Worm (Caenorhabditis elegans) whole organism, late embryonic: Measurements from ENCODE around the gene srw-48.

Experiments
- C08G9.2 ChIP-seq: sonication (generic microtip); optimal IDR thresholded peaks from 2 replicates; lab custom pipeline; 2016; ENCODE audit warnings: mild to moderate bottlenecking, missing genetic modification characterization, moderate library complexity, missing compliant biosample characterization
- C38D4.7 ChIP-seq: fragments of 200-800 bp; sonication (Bioruptor generic); optimal IDR thresholded peaks from 2 replicates; lab custom pipeline; 2018; ENCODE audit warnings: mild to moderate bottlenecking, missing genetic modification characterization, moderate library complexity, missing compliant biosample characterization
- F13H6.1 ChIP-seq: sonication (generic microtip); optimal IDR thresholded peaks from 2 replicates; lab custom pipeline; 2016; ENCODE audit warnings: missing genetic modification characterization, missing compliant biosample characterization
- K02D7.2 ChIP-seq: sonication (generic microtip); optimal IDR thresholded peaks from 2 replicates; lab custom pipeline; 2017; ENCODE audit warnings: mild to moderate bottlenecking, missing genetic modification characterization, missing compliant biosample characterization
- K09A11.1 ChIP-seq: sonication (generic microtip); optimal IDR thresholded peaks from 2 replicates; lab custom pipeline; 2017; ENCODE audit warnings: antibody characterized with exemption, mild to moderate bottlenecking, missing genetic modification characterization, missing compliant biosample characterization; ENCODE audit not compliant: insufficient read depth
- T23F11.4 ChIP-seq: fragments of 200-800 bp; sonication (Bioruptor generic); optimal IDR thresholded peaks from 2 replicates; lab custom pipeline; 2018; ENCODE audit warnings: mild to moderate bottlenecking, missing genetic modification characterization, missing compliant biosample characterization
- ahr-1 ChIP-seq: sonication (generic microtip); optimal IDR thresholded peaks from 2 replicates; lab custom pipeline; 2016; ENCODE audit warnings: missing genetic modification characterization, missing compliant biosample characterization
- ama-1 ChIP-seq: fragments of 150-350 bp; optimal IDR thresholded peaks from 2 replicates; lab custom pipeline; 2014
- ceh-34 ChIP-seq: sonication (generic microtip); optimal IDR thresholded peaks from 2 replicates; lab custom pipeline; 2016; ENCODE audit warnings: mild to moderate bottlenecking, missing genetic modification characterization, missing compliant biosample characterization
- ceh-45 ChIP-seq: fragments of 200-800 bp; sonication (Bioruptor generic); IDR thresholded peaks from 2 replicates; pipeline ENCODE4 v1.3.6; 2022; ENCODE audit warnings: missing genetic modification reagents, missing genetic modification characterization, missing compliant biosample characterization
- ceh-48 ChIP-seq: sonication (generic microtip); optimal IDR thresholded peaks from 2 replicates; lab custom pipeline; 2016; ENCODE audit warnings: missing genetic modification characterization, inconsistent platforms, missing compliant biosample characterization
- ceh-6 ChIP-seq: fragments of 200-800 bp; sonication (Bioruptor generic); optimal IDR thresholded peaks from 2 replicates; lab custom pipeline; 2018; ENCODE audit warnings: mild to moderate bottlenecking, missing genetic modification characterization, missing compliant biosample characterization
- dmd-4 ChIP-seq: sonication (generic microtip); optimal IDR thresholded peaks from 2 replicates; lab custom pipeline; 2016; ENCODE audit warnings: borderline replicate concordance, missing genetic modification characterization, missing compliant biosample characterization
- dve-1 ChIP-seq: sonication (generic microtip); optimal IDR thresholded peaks from 2 replicates; lab custom pipeline; 2017; ENCODE audit warnings: antibody characterized with exemption, mild to moderate bottlenecking, missing genetic modification characterization, missing compliant biosample characterization
- elt-2 ChIP-seq: sonication (generic microtip); optimal IDR thresholded peaks from 2 replicates; lab custom pipeline; 2016; ENCODE audit warnings: missing genetic modification reagents, missing genetic modification characterization, missing compliant biosample characterization
- elt-4 ChIP-seq: sonication (generic microtip); optimal IDR thresholded peaks from 2 replicates; lab custom pipeline; 2016; ENCODE audit warnings: missing genetic modification characterization, missing compliant biosample characterization
- ets-4 ChIP-seq: sonication (generic microtip); optimal IDR thresholded peaks from 2 replicates; lab custom pipeline; 2016; ENCODE audit warnings: missing genetic modification characterization, missing compliant biosample characterization
- fax-1 ChIP-seq: sonication (generic microtip); optimal IDR thresholded peaks from 2 replicates; lab custom pipeline; 2016; ENCODE audit warnings: missing genotype, missing genetic modification characterization, missing compliant biosample characterization
- fkh-10 ChIP-seq: fragments of 150-350 bp; optimal IDR thresholded peaks from 2 replicates; lab custom pipeline; 2014; ENCODE audit warnings: missing biosample characterization, missing genetic modification reagents, missing genetic modification characterization
- fkh-6 ChIP-seq: sonication (generic microtip); optimal IDR thresholded peaks from 2 replicates; lab custom pipeline; 2016; ENCODE audit warnings: missing genetic modification characterization, missing compliant biosample characterization
- gmeb-2 ChIP-seq: sonication (generic microtip); optimal IDR thresholded peaks from 2 replicates; lab custom pipeline; 2016; ENCODE audit warnings: missing genetic modification characterization, inconsistent platforms, missing compliant biosample characterization
- hlh-15 ChIP-seq: sonication (generic microtip); optimal IDR thresholded peaks from 2 replicates; lab custom pipeline; 2016; ENCODE audit warnings: missing genetic modification characterization, missing compliant biosample characterization
- hlh-8 ChIP-seq: sonication (generic microtip); optimal IDR thresholded peaks from 2 replicates; lab custom pipeline; 2016; ENCODE audit warnings: missing genotype, missing genetic modification characterization, missing compliant biosample characterization
- nhr-11 ChIP-seq: fragments of 150-350 bp; optimal IDR thresholded peaks from 2 replicates; lab custom pipeline; 2014; ENCODE audit warnings: missing biosample characterization, missing genetic modification characterization
- odd-2 ChIP-seq: sonication (generic microtip); optimal IDR thresholded peaks from 2 replicates; lab custom pipeline; 2017; ENCODE audit warnings: antibody characterized with exemption, mild to moderate bottlenecking, missing genetic modification characterization, missing compliant biosample characterization
- pag-3 ChIP-seq: sonication (generic microtip); optimal IDR thresholded peaks from 2 replicates; lab custom pipeline; 2016; ENCODE audit warnings: missing compliant biosample characterization, missing genetic modification characterization, borderline replicate concordance
- pax-1 ChIP-seq: fragments of 150-350 bp; optimal IDR thresholded peaks from 2 replicates; lab custom pipeline; 2014; ENCODE audit warnings: missing biosample characterization, missing genetic modification characterization
- pqm-1 ChIP-seq: sonication (generic microtip); optimal IDR thresholded peaks from 2 replicates; lab custom pipeline; 2016; ENCODE audit warnings: missing genetic modification characterization, missing compliant biosample characterization
- ref-2 ChIP-seq: sonication (generic microtip); optimal IDR thresholded peaks from 2 replicates; lab custom pipeline; 2016; ENCODE audit warnings: missing genetic modification characterization, missing compliant biosample characterization
- rnt-1 ChIP-seq: sonication (generic microtip); optimal IDR thresholded peaks from 2 replicates; lab custom pipeline; 2016; ENCODE audit warnings: missing genetic modification characterization, missing compliant biosample characterization
- sox-4 ChIP-seq: sonication (generic microtip); optimal IDR thresholded peaks from 2 replicates; lab custom pipeline; 2017; ENCODE audit warnings: mild to moderate bottlenecking, missing genetic modification characterization, inconsistent platforms, missing compliant biosample characterization
- syd-9 ChIP-seq: sonication (generic microtip); optimal IDR thresholded peaks from 2 replicates; lab custom pipeline; 2016; ENCODE audit warnings: mild to moderate bottlenecking, missing genetic modification characterization, moderate library complexity, missing compliant biosample characterization
- ttx-3 ChIP-seq: sonication (generic microtip); optimal IDR thresholded peaks from 2 replicates; lab custom pipeline; 2016; ENCODE audit warnings: missing genetic modification reagents, missing genetic modification characterization, missing compliant biosample characterization
- unc-3 ChIP-seq, 2 experiments: fragments of 200-800 bp in 1 of 2; sonication (Bioruptor generic) in 1 of 2; sonication (generic microtip) in 1 of 2; conservative IDR thresholded peaks in 1 of 2; optimal IDR thresholded peaks in 1 of 2; 2 replicates each; pipeline versions ENCODE4 v1.3.6 to Lab custom; 2016 to 2022; ENCODE audit warnings: missing compliant biosample characterization in 2 of 2, missing genetic modification characterization in 2 of 2, missing genetic modification reagents in 1 of 2
- unc-42 ChIP-seq: sonication (generic microtip); optimal IDR thresholded peaks from 2 replicates; lab custom pipeline; 2016; ENCODE audit warnings: missing genotype, missing genetic modification characterization, missing compliant biosample characterization

srw-48 gene

DNA sequence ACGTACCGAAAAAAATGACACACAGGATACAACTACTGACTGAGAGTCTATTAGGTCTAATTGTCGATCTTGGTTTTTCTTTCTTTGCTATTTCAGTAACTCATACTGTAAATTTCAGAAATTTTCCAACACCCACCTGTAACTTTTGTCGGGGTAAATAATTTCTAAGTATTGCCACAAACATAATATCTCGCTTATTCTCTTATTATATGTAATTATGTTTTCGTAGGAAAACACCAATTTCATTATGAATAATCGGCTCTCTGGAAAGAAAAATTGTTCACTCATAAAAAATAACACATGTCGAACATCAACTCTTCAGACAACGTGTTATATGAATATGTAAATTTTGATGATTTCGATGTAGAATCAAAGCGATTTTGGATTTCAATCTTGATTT, at the start of gene srw-48:
Gene srw-48, plus strand, starts transcription at position 301 of the 400 bp plus-strand sequence.
- TF ChIP-seq elt-2: no peak
- TF ChIP-seq fkh-6 (tag; lab: Kevin White, UChicago): no peak
- no peak for TF ChIP-seq odd-2 (tag; lab: Kevin White, UChicago)
- TF ChIP-seq K09A11.1: no peak
- TF ChIP-seq T23F11.4 (GFP tag; lab: Kevin White, UChicago): no peak
- no peak for TF ChIP-seq ceh-6 (GFP tag; lab: Kevin White, UChicago)
- no peak for TF ChIP-seq fax-1 (tag; lab: Kevin White, UChicago)
- no peak for TF ChIP-seq pax-1 (tag; lab: Kevin White, UChicago)
- TF ChIP-seq, all 69 proteins: peak for 0

DNA sequence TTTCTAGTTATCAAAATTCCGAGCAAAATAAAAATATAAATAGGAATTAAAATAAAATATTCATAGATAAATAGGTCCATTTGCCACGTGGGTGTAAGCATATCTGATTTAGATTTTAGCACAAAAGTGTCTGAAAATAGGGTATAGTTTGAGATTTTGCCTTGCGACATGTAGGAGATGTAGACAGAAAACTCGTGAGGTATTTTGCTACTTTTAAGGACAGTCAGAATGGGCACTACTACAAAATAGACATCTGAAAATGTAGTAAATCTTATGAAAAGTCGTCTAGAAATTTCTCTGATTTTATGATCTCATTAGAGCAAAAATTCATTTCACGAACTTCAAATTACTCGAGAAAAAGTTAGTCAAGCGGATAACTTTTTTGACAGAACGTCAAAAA, 46.1 kb upstream of the srw-48 start, which contains the start of gene srv-34:
Gene srv-34, minus strand, starts transcription at position 101 of the 400 bp plus-strand sequence.
- no peak for TF ChIP-seq nhr-11 (tag; lab: Kevin White, UChicago)
- TF ChIP-seq syd-9: no peak
- no peak for TF ChIP-seq ceh-48 (tag; lab: Kevin White, UChicago)
- no peak for TF ChIP-seq ceh-34 (tag; lab: Kevin White, UChicago)
- TF ChIP-seq T23F11.4 (GFP tag; lab: Kevin White, UChicago): no peak
- TF ChIP-seq F13H6.1: no peak
- no peak for TF ChIP-seq sox-4 (tag; lab: Kevin White, UChicago)
- TF ChIP-seq pqm-1 (tag; lab: Kevin White, UChicago): no peak
- no peak for TF ChIP-seq dmd-4 (tag; lab: Kevin White, UChicago)
- no peak for TF ChIP-seq unc-42 (tag; lab: Kevin White, UChicago)

DNA sequence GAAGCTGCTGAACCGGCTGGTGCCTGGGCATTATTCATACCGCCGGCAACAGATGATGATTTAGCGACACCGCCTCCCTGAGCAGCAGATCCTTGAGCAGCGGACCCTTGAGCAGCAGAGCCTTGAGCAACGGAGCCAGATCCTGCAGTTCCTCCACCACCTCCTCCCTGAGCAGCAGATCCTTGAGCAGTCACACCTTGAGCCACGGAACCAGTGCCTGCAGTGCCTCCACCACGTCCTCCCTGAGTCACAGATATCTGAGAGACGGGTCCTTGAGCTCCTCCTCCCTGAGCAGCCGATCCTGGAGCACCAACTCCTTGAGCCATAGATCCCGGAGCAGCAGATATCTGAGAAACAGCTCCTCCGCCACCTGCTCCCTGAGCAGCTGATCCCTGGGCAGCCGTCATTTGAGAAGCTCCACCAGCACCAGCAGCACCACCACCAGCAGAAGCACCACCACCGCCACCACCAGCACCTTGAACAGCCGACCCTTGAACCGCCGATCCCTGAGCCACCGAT, 44.3 kb upstream of the srw-48 start:
- TF ChIP-seq ttx-3: no peak

DNA sequence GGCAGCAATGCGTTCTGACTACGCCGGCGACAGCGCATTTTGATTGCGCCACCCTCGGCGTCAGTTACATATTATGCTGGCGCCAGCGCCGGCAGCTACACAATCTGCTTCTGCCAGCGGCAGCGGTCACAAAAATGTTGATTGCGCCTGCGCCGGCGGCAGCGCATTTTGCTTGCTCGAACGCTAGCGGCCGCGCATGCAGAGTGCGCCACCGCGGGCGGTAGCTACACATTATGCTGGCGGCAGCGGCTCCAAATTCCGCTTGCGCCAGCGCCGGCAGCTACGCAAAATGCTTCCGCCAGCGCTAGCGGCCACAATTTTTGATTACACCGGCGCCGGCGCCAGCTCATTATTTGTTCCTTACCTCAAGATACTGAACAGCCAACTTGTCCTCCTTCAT, 43.6 kb upstream of the srw-48 start:
- no peak for TF ChIP-seq pag-3
- peak; percentile 24 for TF ChIP-seq elt-4 (tag; lab: Kevin White, UChicago)
- TF ChIP-seq, all 69 proteins: peak for 1

DNA sequence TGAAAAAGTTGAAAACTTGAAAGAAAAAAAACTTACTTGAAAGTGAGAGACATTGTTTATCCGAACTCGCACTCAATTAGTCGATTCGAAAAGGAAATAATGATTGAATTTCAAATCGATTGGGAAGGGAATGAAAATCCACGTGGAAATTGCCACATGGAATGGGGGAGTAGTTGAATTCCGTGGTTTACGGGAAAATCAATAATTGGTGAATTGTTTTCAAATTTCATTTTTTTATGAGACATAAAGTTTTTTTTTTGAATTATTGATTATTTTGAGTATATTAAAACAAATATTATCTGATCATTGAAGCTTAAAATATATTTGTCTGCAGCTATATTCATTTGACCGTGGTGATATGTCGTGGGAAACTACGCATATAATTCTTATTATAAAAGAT, 42.9 kb upstream of the srw-48 start, which contains the start of gene F13A7.1:
Gene F13A7.1, minus strand, starts transcription at position 101 of the 400 bp plus-strand sequence.
- no peak for TF ChIP-seq ceh-34 (tag; lab: Kevin White, UChicago)
- TF ChIP-seq ama-1 (lab: Kevin White, UChicago): no peak
- no peak for TF ChIP-seq C38D4.7 (GFP tag; lab: Kevin White, UChicago)
- no peak for TF ChIP-seq rnt-1
- TF ChIP-seq gmeb-2 (tag; lab: Kevin White, UChicago): no peak
- no peak for TF ChIP-seq elt-4 (tag; lab: Kevin White, UChicago)
- no peak for TF ChIP-seq hlh-15 (tag; lab: Kevin White, UChicago)
- TF ChIP-seq ref-2 (tag; lab: Kevin White, UChicago): no peak
- TF ChIP-seq, all 69 proteins: peak for 0

DNA sequence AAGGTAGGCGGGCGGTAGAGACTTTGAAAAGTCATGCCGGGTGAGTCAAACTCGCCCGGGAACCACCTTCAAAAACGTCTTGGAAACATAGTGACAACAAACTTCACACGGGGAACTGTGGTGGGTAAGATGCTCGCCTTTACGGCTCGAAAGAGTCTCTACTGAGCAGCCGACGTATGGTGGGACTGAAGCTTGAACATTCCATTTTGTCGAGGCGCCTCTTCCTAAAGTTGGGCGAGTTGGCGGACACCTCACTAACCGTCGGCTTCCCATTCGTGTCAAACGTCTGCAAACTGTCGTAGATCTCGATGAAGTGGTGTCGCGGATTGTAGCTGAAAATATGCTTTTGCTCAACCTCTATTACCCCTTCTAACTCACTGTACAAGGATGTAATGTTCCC, 37.8 kb upstream of the srw-48 start:
- TF ChIP-seq K02D7.2 (no peak), C38D4.7 (GFP tag; lab: Kevin White, UChicago) (no peak), sox-4 (tag; lab: Kevin White, UChicago) (no peak), unc-3 (GFP tag; conservative IDR thresholded peaks at IDR 0.05; lab: Robert Waterston, UW) (no peak), unc-3 (tag; optimal IDR thresholded peaks at IDR 0.05; lab: Kevin White, UChicago) (no peak), ref-2 (tag; lab: Kevin White, UChicago) (no peak), odd-2 (tag; lab: Kevin White, UChicago) (no peak), ceh-45 (GFP tag; lab: Robert Waterston, UW) (no peak), ttx-3 (no peak), syd-9 (no peak), ceh-48 (tag; lab: Kevin White, UChicago) (no peak), unc-42 (tag; lab: Kevin White, UChicago) (no peak), hlh-8 (tag; lab: Kevin White, UChicago) (no peak), ets-4 (tag; lab: Kevin White, UChicago) (no peak), C08G9.2 (tag; lab: Kevin White, UChicago) (no peak), ahr-1 (no peak), T23F11.4 (GFP tag; lab: Kevin White, UChicago) (no peak), fkh-10 (GFP tag; lab: Kevin White, UChicago) (no peak), dve-1 (tag; lab: Kevin White, UChicago) (no peak)
